Worm (Caenorhabditis elegans) whole organism, L3 larva: Measurements from ENCODE around the gene B0281.3.
A peak's percentile ranks its signal among the peaks of the same experiment; 100 is the strongest.

Experiments
- R02D3.7 ChIP-seq: fragments of 150-350 bp; optimal IDR thresholded peaks from 2 replicates; lab custom pipeline; 2014; ENCODE audit warnings: missing biosample characterization, missing genetic modification characterization
- aly-2 ChIP-seq: fragments of 150-350 bp; optimal IDR thresholded peaks from 2 replicates; lab custom pipeline; 2014; ENCODE audit warnings: missing biosample characterization, missing genetic modification characterization
- ama-1 ChIP-seq: fragments of 150-350 bp; optimal IDR thresholded peaks from 2 replicates; lab custom pipeline; 2018
- ceh-16 ChIP-seq: sonication (generic microtip); optimal IDR thresholded peaks from 2 replicates; lab custom pipeline; 2017; ENCODE audit warnings: missing biosample characterization, missing genetic modification characterization
- ceh-28 ChIP-seq: fragments of 150-350 bp; optimal IDR thresholded peaks from 2 replicates; lab custom pipeline; 2014; ENCODE audit warnings: missing biosample characterization, missing genetic modification reagents, missing genetic modification characterization
- ceh-82 ChIP-seq: fragments of 150-350 bp; optimal IDR thresholded peaks from 2 replicates; lab custom pipeline; 2014; ENCODE audit warnings: missing biosample characterization, missing genetic modification characterization
- ceh-9 ChIP-seq: sonication (generic microtip); optimal IDR thresholded peaks from 2 replicates; lab custom pipeline; 2018; ENCODE audit warnings: missing biosample characterization, missing genetic modification characterization
- daf-12 ChIP-seq: fragments of 150-350 bp; optimal IDR thresholded peaks from 2 replicates; lab custom pipeline; 2014; ENCODE audit warnings: missing biosample characterization, missing genetic modification reagents, missing genetic modification characterization
- egl-27 ChIP-seq: sonication (generic microtip); optimal IDR thresholded peaks from 4 replicates; lab custom pipeline; 2017; ENCODE audit warnings: missing biosample characterization, missing genetic modification reagents, missing genetic modification characterization
- egl-5 ChIP-seq: fragments of 150-350 bp; optimal IDR thresholded peaks from 2 replicates; lab custom pipeline; 2017; ENCODE audit warnings: missing biosample characterization, missing genetic modification reagents, missing genetic modification characterization, inconsistent platforms
- elt-1 ChIP-seq: fragments of 150-350 bp; optimal IDR thresholded peaks from 2 replicates; lab custom pipeline; 2014; ENCODE audit warnings: missing biosample characterization, missing genetic modification characterization
- elt-2 ChIP-seq: sonication (generic microtip); optimal IDR thresholded peaks from 2 replicates; lab custom pipeline; 2016; ENCODE audit warnings: missing genetic modification reagents, mild to moderate bottlenecking, missing genetic modification characterization, missing compliant biosample characterization
- elt-3 ChIP-seq, 3 experiments: fragments of 150-350 bp in 1 of 3; sonication (generic microtip) in 2 of 3; optimal IDR thresholded peaks; 2 replicates in 2 of 3; 4 replicates in 1 of 3; lab custom pipeline; 2014 to 2017; ENCODE audit warnings: missing biosample characterization in 3 of 3, missing genetic modification characterization in 3 of 3
- eor-1 ChIP-seq, 2 experiments: fragments of 150-350 bp; optimal IDR thresholded peaks; 2 replicates each; lab custom pipeline; 2014 to 2018; ENCODE audit warnings: missing biosample characterization in 2 of 2, missing genetic modification characterization in 2 of 2
- fkh-10 ChIP-seq: sonication (generic microtip); optimal IDR thresholded peaks from 2 replicates; lab custom pipeline; 2017; ENCODE audit warnings: missing biosample characterization, missing genetic modification reagents, missing genetic modification characterization
- fkh-2 ChIP-seq: fragments of 150-350 bp; optimal IDR thresholded peaks from 2 replicates; lab custom pipeline; 2014; ENCODE audit warnings: missing biosample characterization, missing genetic modification reagents, missing genetic modification characterization
- fos-1 ChIP-seq: fragments of 150-350 bp; optimal IDR thresholded peaks from 2 replicates; lab custom pipeline; 2014; ENCODE audit warnings: missing biosample characterization, missing genetic modification characterization
- hmg-11 ChIP-seq: sonication (generic microtip); optimal IDR thresholded peaks from 2 replicates; lab custom pipeline; 2016; ENCODE audit warnings: missing genetic modification characterization, missing compliant biosample characterization
- jun-1 ChIP-seq: fragments of 150-350 bp; optimal IDR thresholded peaks from 2 replicates; lab custom pipeline; 2014; ENCODE audit warnings: missing biosample characterization, missing genetic modification reagents, missing genetic modification characterization
- lin-15B ChIP-seq: fragments of 150-350 bp; optimal IDR thresholded peaks from 2 replicates; lab custom pipeline; 2014; ENCODE audit warnings: missing biosample characterization, missing genetic modification characterization
- lin-39 ChIP-seq: fragments of 150-350 bp; optimal IDR thresholded peaks from 2 replicates; lab custom pipeline; 2018; ENCODE audit warnings: missing biosample characterization, missing genetic modification reagents, missing genetic modification characterization
- lsy-12 ChIP-seq: sonication (generic microtip); optimal IDR thresholded peaks from 2 replicates; lab custom pipeline; 2016; ENCODE audit warnings: mild to moderate bottlenecking, missing genetic modification characterization, missing compliant biosample characterization
- mdl-1 ChIP-seq: fragments of 150-350 bp; optimal IDR thresholded peaks from 2 replicates; lab custom pipeline; 2014; ENCODE audit warnings: missing biosample characterization, missing genetic modification characterization
- mml-1 ChIP-seq: fragments of 150-350 bp; sonication (generic microtip); optimal IDR thresholded peaks from 3 replicates; lab custom pipeline; 2014; ENCODE audit warnings: missing biosample characterization, missing genetic modification characterization
- nfya-1 ChIP-seq: sonication (generic microtip); optimal IDR thresholded peaks from 2 replicates; lab custom pipeline; 2017; ENCODE audit warnings: missing genetic modification characterization, mild to moderate bottlenecking, missing compliant biosample characterization, antibody characterized with exemption, moderate library complexity; ENCODE audit not compliant: insufficient read depth
- nhr-11 ChIP-seq: fragments of 150-350 bp; optimal IDR thresholded peaks from 2 replicates; lab custom pipeline; 2014; ENCODE audit warnings: missing biosample characterization, missing genetic modification characterization
- nhr-12 ChIP-seq: fragments of 150-350 bp; optimal IDR thresholded peaks from 2 replicates; lab custom pipeline; 2014; ENCODE audit warnings: missing biosample characterization, missing genetic modification characterization
- nhr-237 ChIP-seq: fragments of 150-350 bp; optimal IDR thresholded peaks from 2 replicates; lab custom pipeline; 2014; ENCODE audit warnings: missing biosample characterization, missing genetic modification characterization
- nhr-25 ChIP-seq: sonication (generic microtip); optimal IDR thresholded peaks from 2 replicates; lab custom pipeline; 2017; ENCODE audit warnings: missing biosample characterization, missing genetic modification characterization
- nhr-28 ChIP-seq: fragments of 150-350 bp; optimal IDR thresholded peaks from 2 replicates; lab custom pipeline; 2014; ENCODE audit warnings: missing biosample characterization, missing genetic modification characterization
- nhr-43 ChIP-seq: sonication (generic microtip); optimal IDR thresholded peaks from 2 replicates; lab custom pipeline; 2016; ENCODE audit warnings: mild to moderate bottlenecking, missing genetic modification characterization, missing compliant biosample characterization; ENCODE audit not compliant: poor library complexity, severe bottlenecking
- nhr-67 ChIP-seq: fragments of 150-350 bp; optimal IDR thresholded peaks from 2 replicates; lab custom pipeline; 2014; ENCODE audit warnings: missing biosample characterization, missing genetic modification characterization
- nhr-76 ChIP-seq: fragments of 150-350 bp; sonication (generic microtip); optimal IDR thresholded peaks from 5 replicates; lab custom pipeline; 2014; ENCODE audit warnings: missing biosample characterization, missing genetic modification characterization
- nhr-77 ChIP-seq: fragments of 150-350 bp; optimal IDR thresholded peaks from 2 replicates; lab custom pipeline; 2014; ENCODE audit warnings: missing biosample characterization, missing genetic modification characterization
- pha-4 ChIP-seq: fragments of 150-350 bp; optimal IDR thresholded peaks from 2 replicates; lab custom pipeline; 2014; ENCODE audit warnings: missing biosample characterization, missing genetic modification reagents, missing genetic modification characterization
- pqm-1 ChIP-seq: fragments of 150-350 bp; optimal IDR thresholded peaks from 2 replicates; lab custom pipeline; 2017; ENCODE audit warnings: missing biosample characterization, missing genetic modification characterization, inconsistent platforms
- sea-2 ChIP-seq: fragments of 150-350 bp; sonication (generic microtip); optimal IDR thresholded peaks from 4 replicates; lab custom pipeline; 2014; ENCODE audit warnings: missing biosample characterization, missing genetic modification reagents, missing genetic modification characterization
- skn-1 ChIP-seq: fragments of 150-350 bp; optimal IDR thresholded peaks from 2 replicates; lab custom pipeline; 2014; ENCODE audit warnings: missing biosample characterization, missing genetic modification characterization
- snpc-4 ChIP-seq: fragments of 150-350 bp; optimal IDR thresholded peaks from 2 replicates; lab custom pipeline; 2014; ENCODE audit warnings: missing biosample characterization, missing genetic modification characterization
- tbx-2 ChIP-seq: sonication (generic microtip); optimal IDR thresholded peaks from 2 replicates; lab custom pipeline; 2016; ENCODE audit warnings: mild to moderate bottlenecking, missing genetic modification characterization, missing compliant biosample characterization
- unc-39 ChIP-seq: sonication (generic microtip); optimal IDR thresholded peaks from 4 replicates; lab custom pipeline; 2017; ENCODE audit warnings: missing biosample characterization, missing genetic modification characterization
- unc-62 ChIP-seq: fragments of 150-350 bp; sonication (generic microtip); optimal IDR thresholded peaks from 4 replicates; lab custom pipeline; 2014; ENCODE audit warnings: missing biosample characterization, missing genetic modification reagents, missing genetic modification characterization
- zag-1 ChIP-seq: fragments of 150-350 bp; optimal IDR thresholded peaks from 2 replicates; lab custom pipeline; 2014; ENCODE audit warnings: missing biosample characterization, missing genetic modification characterization
- ztf-11 ChIP-seq: fragments of 150-350 bp; optimal IDR thresholded peaks from 2 replicates; lab custom pipeline; 2014; ENCODE audit warnings: missing biosample characterization, missing genetic modification characterization
- ztf-4 ChIP-seq: fragments of 150-350 bp; optimal IDR thresholded peaks from 2 replicates; lab custom pipeline; 2014; ENCODE audit warnings: missing biosample characterization, missing genetic modification characterization

The B0281.3 gene

ce11 chrII:2336177-2336576 is 29.3 kb downstream of the B0281.3 start:
- TF ChIP-seq ceh-16 (tag; lab: Kevin White, UChicago) = no peak
- TF ChIP-seq snpc-4 = no peak
- TF ChIP-seq nfya-1 = no peak
- TF ChIP-seq nhr-11 (tag; lab: Kevin White, UChicago) = no peak
- TF ChIP-seq ztf-4 (tag; lab: Kevin White, UChicago) = no peak
- TF ChIP-seq nhr-12 (tag; lab: Kevin White, UChicago) = no peak
- TF ChIP-seq unc-62 (GFP tag; lab: Kevin White, UChicago) = no peak
- no peak for TF ChIP-seq sea-2
- no peak for TF ChIP-seq egl-5 (tag; lab: Kevin White, UChicago)
- no peak for TF ChIP-seq fos-1 (tag; lab: Kevin White, UChicago)
- no peak for TF ChIP-seq lin-15B (tag; lab: Kevin White, UChicago)
- TF ChIP-seq daf-12 (tag; lab: Kevin White, UChicago) = no peak
- no peak for TF ChIP-seq mdl-1 (tag; lab: Kevin White, UChicago)

- TF ChIP-seq nfya-1 = peak; percentile 14
- peak; percentile 42 for TF ChIP-seq hmg-11
- TF ChIP-seq unc-39 (tag; lab: Kevin White, UChicago) = no peak
- TF ChIP-seq R02D3.7 (tag; lab: Kevin White, UChicago) = no peak
- peak; percentile 16 for TF ChIP-seq ceh-16 (tag; lab: Kevin White, UChicago)
- TF ChIP-seq elt-2 (tag; lab: Kevin White, UChicago) = peak; percentile 5
Observed at ce11 chrII:2340974-2341373, 34.1 kb downstream of the B0281.3 start.

- no peak for TF ChIP-seq daf-12 (tag; lab: Kevin White, UChicago)
- no peak for TF ChIP-seq pqm-1 (tag; lab: Kevin White, UChicago)
Observed at ce11 chrII:2341515-2341914, 34.7 kb downstream of the B0281.3 start, which contains the start of gene enri-1. Gene enri-1 (minus strand): TSS chrII:2341615.

ce11 chrII:2342004-2342479 is 35.2 kb downstream of the B0281.3 start, which contains the start of gene F43C11.6:
Gene F43C11.6 (plus strand): TSS chrII:2342429.
- no peak for TF ChIP-seq pqm-1 (tag; lab: Kevin White, UChicago)
- peak; percentile 21 for TF ChIP-seq egl-5 (tag; lab: Kevin White, UChicago)
- TF ChIP-seq ceh-28 (tag; lab: Kevin White, UChicago) = no peak
- no peak for TF ChIP-seq nhr-11 (tag; lab: Kevin White, UChicago)
- TF ChIP-seq ztf-4 (tag; lab: Kevin White, UChicago) = no peak
- TF ChIP-seq pha-4 (tag; lab: Kevin White, UChicago) = peak; percentile 59
- no peak for TF ChIP-seq fkh-2 (tag; lab: Kevin White, UChicago)
- TF ChIP-seq eor-1 (tag; optimal IDR thresholded peaks at IDR 0.05; lab: Kevin White, UChicago) = no peak
- peak; percentile 37 for TF ChIP-seq lin-39 (tag; lab: Kevin White, UChicago)
- no peak for TF ChIP-seq ama-1 (lab: Kevin White, UChicago)
- peak; percentile 51 for TF ChIP-seq nfya-1
- TF ChIP-seq nhr-43 (tag; lab: Kevin White, UChicago) = no peak
- TF ChIP-seq nhr-28 (tag; lab: Kevin White, UChicago) = no peak
- no peak for TF ChIP-seq daf-12 (tag; lab: Kevin White, UChicago)
- TF ChIP-seq lsy-12 (tag; lab: Kevin White, UChicago) = no peak
- no peak for TF ChIP-seq hmg-11
- TF ChIP-seq R02D3.7 (tag; lab: Kevin White, UChicago) = peak; percentile 87
- TF ChIP-seq elt-3 (tag; optimal IDR thresholded peaks at IDR 0.05; lab: Kevin White, UChicago) = no peak
- no peak for TF ChIP-seq elt-1 (tag; lab: Kevin White, UChicago)
- TF ChIP-seq mml-1 = no peak
- no peak for TF ChIP-seq fos-1 (tag; lab: Kevin White, UChicago)
- no peak for TF ChIP-seq nhr-237
- peak; percentile 21 for TF ChIP-seq elt-2 (tag; lab: Kevin White, UChicago)
- no peak for TF ChIP-seq ceh-82
- no peak for TF ChIP-seq sea-2
- no peak for TF ChIP-seq nhr-77 (tag; lab: Kevin White, UChicago)
- no peak for TF ChIP-seq snpc-4
- no peak for TF ChIP-seq nhr-76 (tag; lab: Kevin White, UChicago)
- TF ChIP-seq fkh-10 = no peak
- TF ChIP-seq unc-39 (tag; lab: Kevin White, UChicago) = no peak
- no peak for TF ChIP-seq jun-1
- TF ChIP-seq nhr-12 (tag; lab: Kevin White, UChicago) = no peak
- TF ChIP-seq aly-2 = no peak
- TF ChIP-seq ceh-16 (tag; lab: Kevin White, UChicago) = no peak
- no peak for TF ChIP-seq ztf-11 (tag; lab: Kevin White, UChicago)
- TF ChIP-seq nhr-25 = no peak
- no peak for TF ChIP-seq nhr-67
- no peak for TF ChIP-seq unc-62 (GFP tag; lab: Kevin White, UChicago)
- TF ChIP-seq lin-15B (tag; lab: Kevin White, UChicago) = peak; percentile 63
- no peak for TF ChIP-seq mdl-1 (tag; lab: Kevin White, UChicago)
- TF ChIP-seq tbx-2 = no peak
- TF ChIP-seq ceh-9 (tag; lab: Kevin White, UChicago) = no peak
- no peak for TF ChIP-seq skn-1
- TF ChIP-seq zag-1 (tag; lab: Kevin White, UChicago) = no peak
- TF ChIP-seq egl-27 (tag; lab: Kevin White, UChicago) = no peak
